Fruit fly (Drosophila melanogaster): ENCODE measurements around the gene Nha2.
A peak's percentile ranks its signal among the peaks of the same experiment; 100 is the strongest.

The Nha2 gene

dm6 chr3R:23028506-23028905, 30.2 kb upstream of the Nha2 start (continued):
- TF ChIP-seq schlank (tag; optimal IDR thresholded peaks at IDR 0.05), result peak; percentile 23
- TF ChIP-seq CG30431 (GFP tag; optimal IDR thresholded peaks at IDR 0.05), result peak; percentile 20
- no peak for TF ChIP-seq CrebB (tag; optimal IDR thresholded peaks at IDR 0.05)
- TF ChIP-seq CG7928 (GFP tag; optimal IDR thresholded peaks at IDR 0.05), result peak; percentile 24
- peak; percentile 64 for TF ChIP-seq CG7839 (tag; optimal IDR thresholded peaks at IDR 0.05)
- TF ChIP-seq tll (GFP tag; optimal IDR thresholded peaks at IDR 0.05), result no peak
- peak; percentile 70 for TF ChIP-seq mam (GFP tag; optimal IDR thresholded peaks at IDR 0.05)
- no peak for TF ChIP-seq CG17568 (GFP tag; optimal IDR thresholded peaks at IDR 0.05)
- peak; percentile 60 for TF ChIP-seq Dip3 (GFP tag; optimal IDR thresholded peaks at IDR 0.05)
- peak; percentile 18 for TF ChIP-seq CG1647 (GFP tag; optimal IDR thresholded peaks at IDR 0.05)
- no peak for TF ChIP-seq CG6813 (GFP tag; optimal IDR thresholded peaks at IDR 0.05)
- no peak for TF ChIP-seq dm (GFP tag; optimal IDR thresholded peaks at IDR 0.05)
- TF ChIP-seq disco-r (GFP tag; optimal IDR thresholded peaks at IDR 0.05), result no peak
- TF ChIP-seq CG43689 (GFP tag; IDR thresholded peaks at IDR 0.05), result no peak
- peak; percentile 24; the same call in 1 of the 2 replicates for TF ChIP-seq ssp (GFP tag; IDR thresholded peaks at IDR 0.05)
- TF ChIP-seq CG9797 (GFP tag; optimal IDR thresholded peaks at IDR 0.05), result no peak
- no peak for TF ChIP-seq Nf-YA (GFP tag; IDR thresholded peaks at IDR 0.05)
- peak; percentile 52 for TF ChIP-seq Atf-2 (GFP tag; optimal IDR thresholded peaks at IDR 0.05)
- no peak for TF ChIP-seq CG2116 (GFP tag; optimal IDR thresholded peaks at IDR 0.05)
- no peak for TF ChIP-seq Eip74EF (GFP tag; optimal IDR thresholded peaks at IDR 0.05)
- no peak for TF ChIP-seq hbn (GFP tag; IDR thresholded peaks at IDR 0.05; ENCODE audit: partially characterized antibody)
- TF ChIP-seq al (GFP tag; IDR thresholded peaks at IDR 0.05), result peak; percentile 84
- no peak for TF ChIP-seq twi (tag; optimal IDR thresholded peaks at IDR 0.05)
- TF ChIP-seq pfk (GFP tag; optimal IDR thresholded peaks at IDR 0.05), result no peak
- TF ChIP-seq Elba2 (GFP tag; optimal IDR thresholded peaks at IDR 0.05), result no peak
- TF ChIP-seq vvl (GFP tag; IDR thresholded peaks at IDR 0.05), result peak; percentile 67; the same call in 1 of the 2 replicates
- peak; percentile 79; the same call in 2 of the 3 replicates for TF ChIP-seq dysf (GFP tag; IDR thresholded peaks at IDR 0.05)
- TF ChIP-seq ERR (GFP tag; optimal IDR thresholded peaks at IDR 0.05), result no peak
- TF ChIP-seq abd-A (tag; optimal IDR thresholded peaks at IDR 0.05), result no peak
- no peak for TF ChIP-seq ash1 (GFP tag; optimal IDR thresholded peaks at IDR 0.05)
- no peak for TF ChIP-seq aop (GFP tag; IDR thresholded peaks at IDR 0.05)
- no peak for TF ChIP-seq CG10431 (GFP tag; optimal IDR thresholded peaks at IDR 0.05)
- TF ChIP-seq CG18011 (GFP tag; optimal IDR thresholded peaks at IDR 0.05), result no peak
- no peak for TF ChIP-seq knrl (GFP tag; IDR thresholded peaks at IDR 0.05; ENCODE audit: partially characterized antibody)
- peak; percentile 39; the same call in 1 of the 3 replicates for TF ChIP-seq CG11695 (GFP tag; IDR thresholded peaks at IDR 0.05)
- peak; percentile 38 for TF ChIP-seq CG9727 (GFP tag; optimal IDR thresholded peaks at IDR 0.05)
- peak; percentile 65 for TF ChIP-seq CG2678 (tag; optimal IDR thresholded peaks at IDR 0.05)
- TF ChIP-seq CG8765 (GFP tag; IDR thresholded peaks at IDR 0.05), result peak; percentile 37; the same call in 1 of the 2 replicates
- TF ChIP-seq row (GFP tag; IDR thresholded peaks at IDR 0.05), result peak; percentile 71
- TF ChIP-seq cwo (GFP tag; optimal IDR thresholded peaks at IDR 0.05), result peak; percentile 44
- no peak for TF ChIP-seq Doc2 (GFP tag; IDR thresholded peaks at IDR 0.05)
- no peak for TF ChIP-seq bbx (GFP tag; IDR thresholded peaks at IDR 0.05; ENCODE audit: partially characterized antibody)
- TF ChIP-seq CG17186 (GFP tag; optimal IDR thresholded peaks at IDR 0.05), result no peak
- peak; percentile 1 for TF ChIP-seq CG17385 (GFP tag; optimal IDR thresholded peaks at IDR 0.05)
- no peak for TF ChIP-seq wor (GFP tag; IDR thresholded peaks at IDR 0.05)
- peak; percentile 96 for TF ChIP-seq Med (GFP tag)
- TF ChIP-seq CTCF (GFP tag; optimal IDR thresholded peaks at IDR 0.05), result no peak
- TF ChIP-seq CG1024 (GFP tag; IDR thresholded peaks at IDR 0.05), result no peak
- peak; percentile 45 for TF ChIP-seq CG8944 (GFP tag; optimal IDR thresholded peaks at IDR 0.05)
- no peak for TF ChIP-seq sr (GFP tag; IDR thresholded peaks at IDR 0.05)
- no peak for TF ChIP-seq lola (GFP tag; optimal IDR thresholded peaks at IDR 0.05)

All from whole organism, embryonic.